Worm (Caenorhabditis elegans): Measurements from ENCODE around the gene F59D6.1.
"Not testable (repeated sequence)": the region's sequence is repeated elsewhere in the genome, so short reads cannot be mapped to it uniquely, and the experiment has no call there.

F59D6.1 gene

DNA sequence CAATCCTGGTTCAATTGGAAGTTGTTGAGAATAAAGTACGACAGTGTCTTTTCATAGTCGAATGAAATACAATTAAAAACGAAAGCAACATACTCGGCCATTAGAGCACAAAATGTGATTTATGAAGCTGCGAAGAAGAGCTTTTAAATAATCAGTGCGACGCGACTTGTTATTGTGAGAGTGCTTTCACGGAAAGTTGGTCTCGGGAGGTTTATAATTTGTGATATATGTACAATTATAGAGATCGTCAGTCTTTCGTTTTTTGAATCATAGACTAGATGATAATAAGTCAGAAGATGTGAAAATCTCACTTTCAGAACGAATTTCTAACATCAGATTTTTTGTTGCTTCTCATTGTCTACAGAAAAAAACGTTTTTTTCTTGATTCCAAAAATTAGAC is 17.1 kb downstream of the F59D6.1 start, which contains the start of gene srt-15:
TSS of gene srt-15 (minus strand) at position 101 of the 400 bp plus-strand sequence.
- TF ChIP-seq ref-1 (GFP tag; conservative IDR thresholded peaks at IDR 0.05) (no peak), flt-1 (GFP tag; IDR thresholded peaks at IDR 0.05) (no peak), klf-2 (GFP tag; conservative IDR thresholded peaks at IDR 0.05) (no peak), med-1 (GFP tag; optimal IDR thresholded peaks at IDR 0.05; ENCODE audit: insufficient read depth) (no peak), T22C8.4 (GFP tag; IDR thresholded peaks at IDR 0.05) (no peak), cog-1 (tag; optimal IDR thresholded peaks at IDR 0.05) (no peak)

DNA sequence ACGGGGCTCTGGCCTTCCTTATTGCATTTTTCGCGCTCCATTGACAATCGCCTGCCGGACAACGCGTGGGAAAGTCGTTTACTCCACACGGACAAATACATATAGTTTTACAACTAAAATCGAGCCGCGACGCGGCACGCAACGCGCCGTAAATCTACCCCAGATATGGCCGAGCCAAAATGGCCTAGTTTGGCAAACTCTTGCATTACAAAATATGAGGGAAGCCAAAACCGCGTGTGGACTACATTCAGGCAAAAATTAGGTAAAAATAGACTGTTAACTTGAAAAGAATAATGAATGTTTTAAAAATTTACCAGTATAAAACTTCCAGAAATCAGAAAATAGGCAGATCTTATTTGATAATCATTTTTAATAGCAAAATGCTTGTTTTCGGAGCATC is 19.5 kb downstream of the F59D6.1 start, which contains the start of gene srt-16:
TSS of gene srt-16 (minus strand) at position 101 of the 400 bp plus-strand sequence.
- not testable (repeated sequence) for TF ChIP-seq T22C8.4 (GFP tag; IDR thresholded peaks at IDR 0.05); klf-2 (GFP tag; conservative IDR thresholded peaks at IDR 0.05); cog-1 (tag; optimal IDR thresholded peaks at IDR 0.05)

DNA sequence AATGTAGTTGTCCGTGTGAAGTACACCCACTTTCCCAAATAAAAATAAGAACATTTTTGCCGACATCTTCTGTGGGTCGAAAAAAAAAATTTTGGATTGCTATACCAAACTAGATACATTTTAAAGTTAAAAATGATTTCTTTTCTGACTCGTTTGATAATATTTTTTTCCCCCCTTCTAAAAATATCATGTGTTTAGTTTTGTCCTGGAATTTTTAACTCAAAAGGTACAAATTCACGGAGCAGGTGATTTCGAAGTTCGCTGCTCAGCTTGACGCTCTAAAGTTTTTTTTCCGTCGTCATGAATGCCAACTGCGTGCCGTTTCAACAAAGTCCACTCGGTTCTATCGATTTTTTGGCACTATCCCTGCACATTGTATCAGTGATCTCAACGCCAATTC is 21.0 kb downstream of the F59D6.1 start, which contains the start of gene srh-185:
TSS of gene srh-185 (plus strand) at position 301 of the 400 bp plus-strand sequence.
- TF ChIP-seq ref-1 (GFP tag; conservative IDR thresholded peaks at IDR 0.05) (no peak), ztf-29 (GFP tag; IDR thresholded peaks at IDR 0.05) (no peak), T22C8.4 (GFP tag; IDR thresholded peaks at IDR 0.05) (no peak), ztf-23 (GFP tag; IDR thresholded peaks at IDR 0.05) (no peak), med-1 (GFP tag; optimal IDR thresholded peaks at IDR 0.05; ENCODE audit: insufficient read depth) (no peak), cog-1 (tag; optimal IDR thresholded peaks at IDR 0.05) (no peak), klf-2 (GFP tag; conservative IDR thresholded peaks at IDR 0.05) (no peak), flt-1 (GFP tag; IDR thresholded peaks at IDR 0.05) (no peak), tab-1 (GFP tag; IDR thresholded peaks at IDR 0.05) (no peak)

DNA sequence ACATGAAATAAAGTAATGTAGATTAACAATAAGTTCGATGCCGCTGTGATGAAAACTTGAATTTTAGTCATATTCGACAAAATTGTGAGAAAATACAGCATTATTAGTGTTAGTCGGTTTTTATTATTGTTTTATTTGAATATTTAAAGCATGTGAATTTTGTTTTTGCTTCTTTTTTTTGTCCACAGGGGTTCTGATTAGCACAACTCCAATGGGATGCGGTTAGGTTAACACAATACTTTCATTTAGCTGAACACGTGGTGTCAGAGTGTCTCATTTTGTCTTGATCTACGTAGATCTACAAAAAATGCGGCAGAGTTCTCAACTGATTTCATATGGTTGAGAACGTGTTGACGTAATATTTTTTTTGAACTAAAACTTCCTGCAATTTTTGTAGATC is 24.2 kb downstream of the F59D6.1 start, which contains the start of gene str-40:
TSS of gene str-40 (minus strand) at position 101 of the 400 bp plus-strand sequence.
- TF ChIP-seq klf-2 (GFP tag; conservative IDR thresholded peaks at IDR 0.05): no peak
- no peak for TF ChIP-seq flt-1 (GFP tag; IDR thresholded peaks at IDR 0.05)
- no peak for TF ChIP-seq cog-1 (tag; optimal IDR thresholded peaks at IDR 0.05)
- no peak for TF ChIP-seq T22C8.4 (GFP tag; IDR thresholded peaks at IDR 0.05)
- no peak for TF ChIP-seq tab-1 (GFP tag; IDR thresholded peaks at IDR 0.05)
- TF ChIP-seq ztf-29 (GFP tag; IDR thresholded peaks at IDR 0.05): no peak
- no peak for TF ChIP-seq ztf-23 (GFP tag; IDR thresholded peaks at IDR 0.05)
- TF ChIP-seq ref-1 (GFP tag; conservative IDR thresholded peaks at IDR 0.05): no peak
- TF ChIP-seq med-1 (GFP tag; optimal IDR thresholded peaks at IDR 0.05; ENCODE audit: insufficient read depth): no peak

DNA sequence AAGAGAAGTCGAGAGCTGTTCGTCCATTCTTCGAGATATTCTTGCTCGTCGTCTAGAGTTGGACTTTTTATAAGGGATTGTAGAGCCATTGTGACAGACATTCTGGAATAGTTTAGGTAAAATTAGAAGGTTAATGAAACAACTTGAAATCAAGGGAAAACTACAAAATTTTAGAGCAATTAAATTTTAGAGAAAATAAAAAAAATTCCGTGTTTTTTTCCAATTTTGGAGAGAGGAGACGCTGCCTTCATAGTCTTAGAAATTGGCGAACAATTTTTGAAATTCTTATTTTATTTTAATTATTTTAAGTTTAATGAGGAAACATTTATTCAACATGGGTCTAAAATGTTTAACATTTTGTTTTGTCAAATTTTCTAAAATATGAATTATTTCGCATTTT is 26.6 kb downstream of the F59D6.1 start, which contains the start of gene C50H11.13:
TSS of gene C50H11.13 (minus strand) at position 101 of the 400 bp plus-strand sequence.
- TF ChIP-seq klf-2 (GFP tag; conservative IDR thresholded peaks at IDR 0.05) (no peak), ztf-23 (GFP tag; IDR thresholded peaks at IDR 0.05) (no peak)

DNA sequence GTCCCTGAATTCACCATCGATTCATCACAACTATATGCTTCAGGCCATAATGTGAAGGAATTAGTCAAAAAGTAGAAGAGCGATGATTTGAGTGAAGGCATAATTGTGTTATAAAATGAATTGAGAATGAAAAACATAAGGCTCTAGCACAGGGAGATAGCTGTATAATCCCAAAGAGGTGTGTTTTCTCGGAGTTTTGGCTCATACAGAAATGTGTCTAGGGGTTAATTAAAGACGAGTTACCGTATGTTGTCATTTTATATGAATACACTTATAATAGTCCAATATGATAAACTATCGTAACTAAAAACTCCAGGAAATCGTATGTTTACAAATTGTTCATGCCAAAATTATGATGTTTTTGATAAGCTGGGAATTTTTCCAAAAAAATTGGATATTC is 35.9 kb downstream of the F59D6.1 start, which contains the start of gene srt-5:
TSS of gene srt-5 (minus strand) at position 101 of the 400 bp plus-strand sequence.
- no peak for TF ChIP-seq ztf-23 (GFP tag; IDR thresholded peaks at IDR 0.05)
- no peak for TF ChIP-seq flt-1 (GFP tag; IDR thresholded peaks at IDR 0.05)
- no peak for TF ChIP-seq ref-1 (GFP tag; conservative IDR thresholded peaks at IDR 0.05)

DNA sequence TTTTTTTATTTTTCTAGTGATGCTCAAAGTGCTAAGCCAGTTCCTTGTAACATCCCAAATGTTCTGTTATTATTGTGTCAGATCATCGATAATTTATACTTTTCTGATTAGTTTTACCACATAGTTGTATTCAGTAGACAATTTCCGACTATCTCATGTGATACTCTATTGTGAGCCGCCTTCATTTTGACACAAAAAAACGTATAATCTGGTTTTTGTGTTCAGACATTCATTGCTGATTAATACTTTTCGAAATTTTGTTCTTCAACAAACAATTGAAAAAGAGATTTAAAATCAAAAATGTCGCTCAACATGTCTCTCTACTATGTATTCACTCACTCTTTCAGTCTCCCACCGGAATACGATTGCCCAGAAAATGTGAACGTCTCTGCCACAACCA is 36.5 kb downstream of the F59D6.1 start, which contains the start of gene srt-7:
TSS of gene srt-7 (plus strand) at position 301 of the 400 bp plus-strand sequence.
- TF ChIP-seq ztf-23 (GFP tag; IDR thresholded peaks at IDR 0.05): no peak
- TF ChIP-seq tab-1 (GFP tag; IDR thresholded peaks at IDR 0.05): no peak

DNA sequence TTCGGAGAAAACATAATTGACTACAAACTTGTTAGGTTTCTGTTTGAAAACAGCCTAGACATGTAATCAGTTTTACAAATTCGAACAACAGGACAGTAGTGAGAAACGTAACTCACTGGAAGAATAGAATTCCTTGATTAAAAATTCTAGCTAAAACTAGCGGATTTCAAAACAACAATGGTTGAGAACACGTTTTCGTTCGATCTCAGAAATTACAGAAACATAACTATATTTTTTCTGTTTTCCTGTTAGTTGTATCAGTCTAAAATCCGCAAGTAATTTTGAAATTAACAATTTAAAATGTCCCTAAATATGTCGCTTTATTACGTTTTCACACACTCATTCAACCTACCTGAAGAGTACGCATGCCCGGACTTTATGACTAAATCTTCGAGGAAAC is 41.3 kb downstream of the F59D6.1 start, which contains the start of gene srt-8:
TSS of gene srt-8 (plus strand) at position 301 of the 400 bp plus-strand sequence.
- TF ChIP-seq flt-1 (GFP tag; IDR thresholded peaks at IDR 0.05) (no peak), ref-1 (GFP tag; conservative IDR thresholded peaks at IDR 0.05) (no peak), ztf-23 (GFP tag; IDR thresholded peaks at IDR 0.05) (no peak), med-1 (GFP tag; optimal IDR thresholded peaks at IDR 0.05; ENCODE audit: insufficient read depth) (no peak), tab-1 (GFP tag; IDR thresholded peaks at IDR 0.05) (no peak), ztf-29 (GFP tag; IDR thresholded peaks at IDR 0.05) (no peak), klf-2 (GFP tag; conservative IDR thresholded peaks at IDR 0.05) (no peak), cog-1 (tag; optimal IDR thresholded peaks at IDR 0.05) (no peak), T22C8.4 (GFP tag; IDR thresholded peaks at IDR 0.05) (no peak)

DNA sequence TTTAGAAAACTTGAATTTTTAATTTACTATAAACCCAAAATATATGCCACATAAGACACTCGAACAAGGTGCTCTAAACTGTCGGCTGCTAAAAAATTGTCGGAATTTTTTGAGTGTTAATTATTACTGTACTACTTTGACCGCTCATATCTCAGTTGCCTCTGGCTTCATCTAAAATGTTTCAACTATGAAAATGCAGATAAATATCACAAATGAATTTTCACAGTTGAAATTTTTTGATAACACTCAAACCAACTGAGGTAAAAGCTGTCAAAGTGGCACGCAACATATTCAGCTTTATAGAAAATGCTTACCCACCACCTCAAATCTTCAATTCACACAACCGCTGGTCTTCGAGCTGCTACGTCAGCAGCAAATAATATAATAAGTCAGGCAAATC is 43.8 kb downstream of the F59D6.1 start, which contains the start of gene acs-21:
TSS of gene acs-21 (plus strand) at position 301 of the 400 bp plus-strand sequence.
- TF ChIP-seq tab-1 (GFP tag; IDR thresholded peaks at IDR 0.05): no peak
- TF ChIP-seq ztf-29 (GFP tag; IDR thresholded peaks at IDR 0.05): no peak
- TF ChIP-seq flt-1 (GFP tag; IDR thresholded peaks at IDR 0.05): no peak
- TF ChIP-seq ztf-23 (GFP tag; IDR thresholded peaks at IDR 0.05): no peak
- TF ChIP-seq klf-2 (GFP tag; conservative IDR thresholded peaks at IDR 0.05): no peak
- no peak for TF ChIP-seq cog-1 (tag; optimal IDR thresholded peaks at IDR 0.05)
- TF ChIP-seq T22C8.4 (GFP tag; IDR thresholded peaks at IDR 0.05): no peak
- TF ChIP-seq ref-1 (GFP tag; conservative IDR thresholded peaks at IDR 0.05): no peak
- TF ChIP-seq med-1 (GFP tag; optimal IDR thresholded peaks at IDR 0.05; ENCODE audit: insufficient read depth): no peak

DNA sequence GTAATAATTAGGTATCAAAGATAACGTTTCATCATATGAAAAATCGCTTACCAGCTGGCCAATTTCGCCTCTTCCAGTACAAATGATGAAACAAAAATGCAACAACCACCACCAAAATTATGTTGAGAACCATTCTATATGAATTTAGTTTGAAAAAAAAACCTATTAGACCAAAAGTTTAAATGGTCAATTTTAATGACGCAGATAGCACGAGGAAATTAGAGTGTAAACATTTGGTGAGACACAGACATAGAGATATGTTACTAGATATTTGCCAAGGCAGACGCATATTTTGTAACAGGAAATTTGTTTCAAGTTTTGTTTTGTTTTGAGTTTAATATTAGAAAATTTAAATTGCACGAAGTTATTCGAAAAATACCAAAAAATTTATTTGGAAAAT is 49.4 kb downstream of the F59D6.1 start, which contains the start of gene cyp-33C9:
TSS of gene cyp-33C9 (minus strand) at position 211 of the 400 bp plus-strand sequence.
- TF ChIP-seq cog-1 (tag; optimal IDR thresholded peaks at IDR 0.05): no peak
- no peak for TF ChIP-seq flt-1 (GFP tag; IDR thresholded peaks at IDR 0.05)
- TF ChIP-seq tab-1 (GFP tag; IDR thresholded peaks at IDR 0.05): no peak
- TF ChIP-seq ztf-29 (GFP tag; IDR thresholded peaks at IDR 0.05): no peak
- no peak for TF ChIP-seq med-1 (GFP tag; optimal IDR thresholded peaks at IDR 0.05; ENCODE audit: insufficient read depth)
- no peak for TF ChIP-seq T22C8.4 (GFP tag; IDR thresholded peaks at IDR 0.05)
- TF ChIP-seq klf-2 (GFP tag; conservative IDR thresholded peaks at IDR 0.05): no peak
- no peak for TF ChIP-seq ztf-23 (GFP tag; IDR thresholded peaks at IDR 0.05)
- TF ChIP-seq ref-1 (GFP tag; conservative IDR thresholded peaks at IDR 0.05): no peak
